Fruit fly (Drosophila melanogaster) whole organism, embryonic: ENCODE data around the gene CG15922.

Source experiments
- Adf1 ChIP-seq: fragments of 200-800 bp; sonication (Bioruptor generic); IDR thresholded peaks from 2 replicates; pipeline ENCODE4 v1.3.6; 2022; ENCODE audit warnings: missing biosample characterization, missing genetic modification characterization
- Antp ChIP-seq: fragments of 200-800 bp; sonication (Bioruptor generic); optimal IDR thresholded peaks from 3 replicates; lab custom pipeline; 2016; ENCODE audit warnings: missing biosample characterization, missing genetic modification characterization
- CG1024 ChIP-seq: fragments of 200-800 bp; sonication (Bioruptor generic); IDR thresholded peaks from 2 replicates; pipeline ENCODE4 v1.3.6; 2022; ENCODE audit warnings: missing biosample characterization, missing genetic modification characterization
- CG11696 ChIP-seq: fragments of 200-800 bp; sonication (Bioruptor generic); IDR thresholded peaks from 2 replicates; pipeline ENCODE4 v1.3.6; 2022; ENCODE audit warnings: missing biosample characterization, missing genetic modification characterization
- CG12299 ChIP-seq: fragments of 200-800 bp; sonication (Bioruptor generic); optimal IDR thresholded peaks from 2 replicates; lab custom pipeline; 2018; ENCODE audit warnings: missing biosample characterization, mild to moderate bottlenecking, missing genetic modification characterization
- CG13123 ChIP-seq: fragments of 200-800 bp; sonication (Bioruptor generic); optimal IDR thresholded peaks from 2 replicates; lab custom pipeline; 2016; ENCODE audit warnings: missing biosample characterization, missing genetic modification characterization
- CG14710 ChIP-seq: fragments of 200-800 bp; sonication (Bioruptor generic); optimal IDR thresholded peaks from 3 replicates; lab custom pipeline; 2019; ENCODE audit warnings: missing biosample characterization, mild to moderate bottlenecking, missing genetic modification characterization, moderate library complexity
- CG15011 ChIP-seq: fragments of 200-800 bp; sonication (Bioruptor generic); optimal IDR thresholded peaks from 3 replicates; lab custom pipeline; 2018; ENCODE audit warnings: missing biosample characterization, mild to moderate bottlenecking, missing genetic modification characterization
- CG15601 ChIP-seq: fragments of 200-800 bp; sonication (Bioruptor generic); optimal IDR thresholded peaks from 3 replicates; lab custom pipeline; 2019; ENCODE audit warnings: missing biosample characterization, mild to moderate bottlenecking, missing genetic modification characterization, moderate library complexity
- CG17186 ChIP-seq: fragments of 200-800 bp; sonication (Bioruptor generic); optimal IDR thresholded peaks from 3 replicates; lab custom pipeline; 2017; ENCODE audit warnings: missing biosample characterization, missing genetic modification reagents, missing genetic modification characterization
- CG17361 ChIP-seq: fragments of 200-800 bp; sonication (Bioruptor generic); IDR thresholded peaks from 3 replicates; pipeline ENCODE4 v1.3.6; 2022; ENCODE audit warnings: missing biosample characterization, missing genetic modification characterization
- CG17568 ChIP-seq: fragments of 200-800 bp; sonication (Bioruptor generic); optimal IDR thresholded peaks from 2 replicates; lab custom pipeline; 2018; ENCODE audit warnings: missing biosample characterization, mild to moderate bottlenecking, missing genetic modification characterization, moderate library complexity
- CG17829 ChIP-seq: fragments of 200-800 bp; optimal IDR thresholded peaks from 2 replicates; lab custom pipeline; 2019; ENCODE audit warnings: missing biosample characterization, mild to moderate bottlenecking, missing genetic modification characterization, moderate library complexity
- CG2889 ChIP-seq: fragments of 200-800 bp; sonication (Bioruptor generic); IDR thresholded peaks from 3 replicates; pipeline ENCODE4 v1.3.6; 2022; ENCODE audit warnings: missing biosample characterization, missing genetic modification characterization
- CG32532 ChIP-seq: fragments of 200-800 bp; sonication (Bioruptor generic); IDR thresholded peaks from 2 replicates; pipeline ENCODE4 v1.3.6; 2022; ENCODE audit warnings: missing biosample characterization, missing genetic modification characterization
- CG3726 ChIP-seq: fragments of 200-800 bp; sonication (Bioruptor generic); IDR thresholded peaks from 3 replicates; pipeline ENCODE4, ENCODE4 v1.3.6; 2022; ENCODE audit warnings: missing biosample characterization, missing genetic modification characterization
- CG4617 ChIP-seq: fragments of 200-800 bp; sonication (Bioruptor generic); optimal IDR thresholded peaks from 3 replicates; lab custom pipeline; 2016; ENCODE audit warnings: missing biosample characterization, missing genetic modification characterization, borderline replicate concordance
- CG4730 ChIP-seq: fragments of 200-800 bp; sonication (Bioruptor generic); IDR thresholded peaks from 2 replicates; pipeline ENCODE4 v1.3.6; 2022; ENCODE audit warnings: missing biosample characterization, missing genetic modification characterization
- CG4854 ChIP-seq: fragments of 200-800 bp; sonication (Bioruptor generic); optimal IDR thresholded peaks from 2 replicates; lab custom pipeline; 2016; ENCODE audit warnings: missing biosample characterization, missing genetic modification characterization, inconsistent platforms
- CG6654 ChIP-seq: fragments of 200-800 bp; sonication (Bioruptor generic); optimal IDR thresholded peaks from 2 replicates; lab custom pipeline; 2017; ENCODE audit warnings: missing biosample characterization, mild to moderate bottlenecking, missing genetic modification characterization
- CG6791 ChIP-seq: fragments of 200-800 bp; sonication (Bioruptor generic); IDR thresholded peaks from 3 replicates; pipeline ENCODE4 v1.3.6; 2022; ENCODE audit warnings: missing biosample characterization, missing genetic modification characterization; ENCODE audit not compliant: partially characterized antibody
- D ChIP-seq, 2 experiments: fragments of 200-800 bp in 1 of 2; fragments of >200 bp in 1 of 2; sonication (Bioruptor generic) in 1 of 2; optimal IDR thresholded peaks; 2 replicates in 1 of 2; 3 replicates in 1 of 2; lab custom pipeline; 2017; ENCODE audit warnings: mild to moderate bottlenecking in 1 of 2, missing biosample characterization in 1 of 2, missing genetic modification characterization in 1 of 2, missing genetic modification reagents in 1 of 2
- Deaf1 ChIP-seq: fragments of 200-800 bp; optimal IDR thresholded peaks from 3 replicates; lab custom pipeline; 2019; ENCODE audit warnings: missing biosample characterization, mild to moderate bottlenecking, missing genetic modification characterization, moderate library complexity
- Dek ChIP-seq: fragments of 200-800 bp; sonication (Bioruptor generic); optimal IDR thresholded peaks from 3 replicates; lab custom pipeline; 2019; ENCODE audit warnings: missing biosample characterization, mild to moderate bottlenecking, missing genetic modification characterization, moderate library complexity
- Dip2 ChIP-seq: fragments of 200-800 bp; sonication (Bioruptor generic); IDR thresholded peaks from 2 replicates; pipeline ENCODE4 v1.3.6; 2022; ENCODE audit warnings: missing biosample characterization, missing genetic modification characterization
- HLH54F ChIP-seq: fragments of 200-800 bp; sonication (Bioruptor generic); optimal IDR thresholded peaks from 3 replicates; lab custom pipeline; 2016; ENCODE audit warnings: missing biosample characterization, missing genetic modification characterization
- Hand ChIP-seq: fragments of 200-800 bp; sonication (Bioruptor generic); optimal IDR thresholded peaks from 2 replicates; lab custom pipeline; 2017; ENCODE audit warnings: mild to moderate bottlenecking, missing biosample characterization, missing genetic modification reagents, missing genetic modification characterization
- Kr ChIP-seq: fragments of 200-800 bp; sonication (Bioruptor generic); optimal IDR thresholded peaks from 2 replicates; lab custom pipeline; 2017; ENCODE audit warnings: missing biosample characterization, mild to moderate bottlenecking, missing genetic modification characterization
- MTF-1 ChIP-seq: fragments of 200-800 bp; sonication (Bioruptor generic); optimal IDR thresholded peaks from 2 replicates; lab custom pipeline; 2018; ENCODE audit warnings: missing biosample characterization, mild to moderate bottlenecking, missing genetic modification characterization, borderline replicate concordance
- Meics ChIP-seq: fragments of 200-800 bp; sonication (Bioruptor generic); optimal IDR thresholded peaks from 2 replicates; lab custom pipeline; 2017; ENCODE audit warnings: missing biosample characterization, mild to moderate bottlenecking, missing genetic modification characterization
- NC2α ChIP-seq: fragments of 200-800 bp; sonication (Bioruptor generic); optimal IDR thresholded peaks from 2 replicates; lab custom pipeline; 2016; ENCODE audit warnings: missing biosample characterization, missing genetic modification characterization
- Nf-YC ChIP-seq: fragments of 200-800 bp; optimal IDR thresholded peaks from 3 replicates; lab custom pipeline; 2019; ENCODE audit warnings: missing biosample characterization, mild to moderate bottlenecking, missing genetic modification characterization, moderate library complexity
- Optix ChIP-seq: fragments of 200-800 bp; sonication (Bioruptor generic); IDR thresholded peaks from 3 replicates; pipeline ENCODE4 v1.3.6; 2022; ENCODE audit warnings: missing biosample characterization, missing genetic modification characterization
- Scr ChIP-seq: fragments of 200-800 bp; sonication (Bioruptor generic); IDR thresholded peaks from 2 replicates; pipeline ENCODE4 v1.3.6; 2022; ENCODE audit warnings: missing biosample characterization, missing genetic modification characterization; ENCODE audit not compliant: partially characterized antibody
- TFAM ChIP-seq: fragments of 200-800 bp; sonication (Bioruptor generic); optimal IDR thresholded peaks from 2 replicates; lab custom pipeline; 2017; ENCODE audit warnings: missing biosample characterization, missing genetic modification characterization, inconsistent platforms
- Xrp1 ChIP-seq: fragments of 200-800 bp; sonication (Bioruptor generic); IDR thresholded peaks from 2 replicates; pipeline ENCODE4 v1.3.6; 2022; ENCODE audit warnings: missing biosample characterization, missing genetic modification characterization
- abd-A ChIP-seq: fragments of 200-800 bp; sonication (Bioruptor generic); optimal IDR thresholded peaks from 3 replicates; lab custom pipeline; 2019; ENCODE audit warnings: missing biosample characterization, mild to moderate bottlenecking, missing genetic modification characterization, moderate library complexity
- ash1 ChIP-seq: fragments of 200-800 bp; sonication (Bioruptor generic); optimal IDR thresholded peaks from 2 replicates; lab custom pipeline; 2018; ENCODE audit warnings: missing biosample characterization, mild to moderate bottlenecking, missing genetic modification characterization
- cad ChIP-seq: fragments of >200 bp; optimal IDR thresholded peaks from 2 replicates; lab custom pipeline; 2017; ENCODE audit warnings: missing biosample characterization, missing genetic modification characterization
- dm ChIP-seq: fragments of 200-800 bp; sonication (Bioruptor generic); optimal IDR thresholded peaks from 3 replicates; lab custom pipeline; 2016; ENCODE audit warnings: missing biosample characterization, missing genetic modification characterization
- dysf ChIP-seq: fragments of 200-800 bp; sonication (Bioruptor generic); IDR thresholded peaks from 3 replicates; pipeline ENCODE4 v1.3.6; 2022; ENCODE audit warnings: missing biosample characterization, missing genetic modification characterization
- emc ChIP-seq: fragments of 200-800 bp; sonication (Bioruptor generic); optimal IDR thresholded peaks from 2 replicates; lab custom pipeline; 2016; ENCODE audit warnings: missing biosample characterization, missing genetic modification characterization
- inv ChIP-seq: fragments of 200-800 bp; sonication (Bioruptor generic); IDR thresholded peaks from 2 replicates; pipeline ENCODE4 v1.3.6; 2022; ENCODE audit warnings: missing biosample characterization, missing genetic modification characterization; ENCODE audit not compliant: partially characterized antibody
- pnt ChIP-seq: fragments of 200-800 bp; sonication (Bioruptor generic); optimal IDR thresholded peaks from 3 replicates; lab custom pipeline; 2016; ENCODE audit warnings: missing biosample characterization, missing genetic modification characterization
- salm ChIP-seq: fragments of 200-800 bp; sonication (Bioruptor generic); optimal IDR thresholded peaks from 2 replicates; lab custom pipeline; 2018; ENCODE audit warnings: missing biosample characterization, mild to moderate bottlenecking, missing genetic modification characterization
- shn ChIP-seq: fragments of 200-800 bp; sonication (Bioruptor generic); optimal IDR thresholded peaks from 3 replicates; lab custom pipeline; 2016; ENCODE audit warnings: missing biosample characterization, missing genetic modification characterization
- stwl ChIP-seq: fragments of 200-800 bp; sonication (Bioruptor generic); optimal IDR thresholded peaks from 3 replicates; lab custom pipeline; 2018; ENCODE audit warnings: missing biosample characterization, mild to moderate bottlenecking, missing genetic modification characterization, moderate library complexity
- tin ChIP-seq: fragments of 200-800 bp; sonication (Bioruptor generic); optimal IDR thresholded peaks from 3 replicates; lab custom pipeline; 2016; ENCODE audit warnings: missing biosample characterization, missing genetic modification characterization
- wor ChIP-seq: fragments of 200-800 bp; sonication (Bioruptor generic); IDR thresholded peaks from 2 replicates; pipeline ENCODE4 v1.3.6; 2022; ENCODE audit warnings: missing biosample characterization, missing genetic modification characterization

The CG15922 gene

dm6 chr3R:20557415-20558105 is 2.5 kb downstream of the CG15922 start, which contains the start of the genes DPCoAC and CG5180 (continued):
- TF ChIP-seq CG14710 (tag; lab: Kevin White, UChicago) (peak; percentile 53), NC2α (GFP tag; lab: Kevin White, UChicago) (no peak), Nf-YC (peak; percentile 38), CG6654 (no peak), Adf1 (GFP tag; lab: Robert Waterston, UW) (peak; percentile 83), Meics (peak; percentile 37), Dek (tag; lab: Kevin White, UChicago) (peak; percentile 61), tin (GFP tag; lab: Kevin White, UChicago) (peak; percentile 72), Hand (GFP tag; lab: Kevin White, UChicago) (peak; percentile 15), TFAM (GFP tag; lab: Kevin White, UChicago) (no peak), CG11696 (GFP tag; lab: Robert Waterston, UW) (0 out of 2 replicates have a peak, but pooled peaks have one; percentile 43), Scr (GFP tag; lab: Robert Waterston, UW) (peak; percentile 40), CG17361 (GFP tag; lab: Robert Waterston, UW) (peak; percentile 78), pnt (GFP tag; lab: Kevin White, UChicago) (peak; percentile 8), CG4617 (GFP tag; lab: Kevin White, UChicago) (peak; percentile 58), CG17186 (GFP tag; lab: Kevin White, UChicago) (peak; percentile 71), abd-A (tag; lab: Kevin White, UChicago) (peak; percentile 34), emc (GFP tag; lab: Kevin White, UChicago) (peak; percentile 31), CG1024 (GFP tag; lab: Robert Waterston, UW) (peak; percentile 58; the same call in 1 of the 2 replicates), wor (GFP tag; lab: Robert Waterston, UW) (peak; percentile 26; the same call in 1 of the 2 replicates), dysf (peak; percentile 73), CG17829 (peak; percentile 50), Dip2 (GFP tag; lab: Robert Waterston, UW) (no peak), CG4854 (peak; percentile 24), ash1 (GFP tag; lab: Kevin White, UChicago) (peak; percentile 71), CG4730 (peak; percentile 56; the same call in 1 of the 2 replicates), Kr (GFP tag; lab: Kevin White, UChicago) (no peak), CG3726 (no peak), Optix (GFP tag; lab: Robert Waterston, UW) (peak; percentile 52; the same call in 1 of the 3 replicates), Deaf1 (tag; lab: Kevin White, UChicago) (peak; percentile 25), CG32532 (GFP tag; lab: Robert Waterston, UW) (peak; percentile 86), HLH54F (GFP tag; lab: Kevin White, UChicago) (peak; percentile 64), D (optimal IDR thresholded peaks at IDR 0.05; lab: Kevin White, UChicago) (peak; percentile 0), D (GFP tag; optimal IDR thresholded peaks at IDR 0.05; lab: Kevin White, UChicago) (peak; percentile 40), CG2889 (peak; percentile 71), dm (GFP tag; lab: Kevin White, UChicago) (peak; percentile 67), CG6791 (peak; percentile 80), stwl (tag; lab: Kevin White, UChicago) (peak; percentile 47), CG17568 (GFP tag; lab: Kevin White, UChicago) (peak; percentile 6), CG13123 (peak; percentile 51), CG15601 (tag; lab: Kevin White, UChicago) (no peak), CG12299 (peak; percentile 60), cad (no peak), shn (GFP tag; lab: Kevin White, UChicago) (peak; percentile 63), Xrp1 (GFP tag; lab: Robert Waterston, UW) (peak; percentile 57), inv (GFP tag; lab: Robert Waterston, UW) (peak; percentile 60; the same call in 1 of the 2 replicates), Antp (GFP tag; lab: Kevin White, UChicago) (peak; percentile 77), CG15011 (GFP tag; lab: Kevin White, UChicago) (no peak), salm (tag; lab: Kevin White, UChicago) (no peak), MTF-1 (GFP tag; lab: Kevin White, UChicago) (peak; percentile 42)
